Fruit fly (Drosophila melanogaster) whole organism, embryonic: ENCODE results near the gene eEF1delta.

Source experiments
- Aef1 ChIP-seq: fragments of 200-800 bp; sonication (Bioruptor generic); IDR thresholded peaks from 3 replicates; pipeline ENCODE4 v1.3.6; 2022; ENCODE audit warnings: missing biosample characterization, missing genetic modification characterization
- CG10431 ChIP-seq: fragments of 200-800 bp; sonication (Bioruptor generic); optimal IDR thresholded peaks from 3 replicates; lab custom pipeline; 2018; ENCODE audit warnings: missing biosample characterization, mild to moderate bottlenecking, missing genetic modification characterization
- CG10979 ChIP-seq: fragments of 200-800 bp; sonication (Bioruptor generic); optimal IDR thresholded peaks from 2 replicates; lab custom pipeline; 2018; ENCODE audit warnings: missing biosample characterization, mild to moderate bottlenecking, missing genetic modification characterization, moderate library complexity
- CG13287 ChIP-seq: fragments of 200-800 bp; sonication (Bioruptor generic); IDR thresholded peaks from 2 replicates; pipeline ENCODE4 v1.3.6; 2022; ENCODE audit warnings: missing biosample characterization, missing genetic modification characterization; ENCODE audit not compliant: partially characterized antibody
- CG13775 ChIP-seq: fragments of 200-800 bp; sonication (Bioruptor generic); optimal IDR thresholded peaks from 3 replicates; lab custom pipeline; 2017; ENCODE audit warnings: missing biosample characterization, mild to moderate bottlenecking, missing genetic modification characterization
- CG14860 ChIP-seq: fragments of 200-800 bp; sonication (Bioruptor generic); IDR thresholded peaks from 3 replicates; pipeline ENCODE4 v1.3.6; 2022; ENCODE audit warnings: missing biosample characterization, missing genetic modification characterization; ENCODE audit not compliant: partially characterized antibody
- CG15696 ChIP-seq: fragments of 200-800 bp; sonication (Bioruptor generic); optimal IDR thresholded peaks from 2 replicates; lab custom pipeline; 2019; ENCODE audit warnings: missing biosample characterization, mild to moderate bottlenecking, missing genetic modification characterization, moderate library complexity
- CG16813 ChIP-seq: fragments of 200-800 bp; sonication (Bioruptor generic); IDR thresholded peaks from 3 replicates; pipeline ENCODE4 v1.3.6; 2022; ENCODE audit warnings: missing biosample characterization, missing genetic modification characterization; ENCODE audit not compliant: partially characterized antibody
- CG17568 ChIP-seq: fragments of 200-800 bp; sonication (Bioruptor generic); optimal IDR thresholded peaks from 2 replicates; lab custom pipeline; 2018; ENCODE audit warnings: missing biosample characterization, mild to moderate bottlenecking, missing genetic modification characterization, moderate library complexity
- CG2116 ChIP-seq: fragments of 200-800 bp; sonication (Bioruptor generic); optimal IDR thresholded peaks from 3 replicates; lab custom pipeline; 2018; ENCODE audit warnings: missing biosample characterization, mild to moderate bottlenecking, missing genetic modification characterization
- CG30020 ChIP-seq: fragments of 200-800 bp; optimal IDR thresholded peaks from 2 replicates; lab custom pipeline; 2019; ENCODE audit warnings: missing biosample characterization, mild to moderate bottlenecking, missing genetic modification characterization, moderate library complexity
- CG34224 ChIP-seq: fragments of 200-800 bp; sonication (Bioruptor generic); IDR thresholded peaks from 3 replicates; pipeline ENCODE4 v1.3.6; 2022; ENCODE audit warnings: missing biosample characterization, missing genetic modification characterization; ENCODE audit not compliant: partially characterized antibody
- CG34422 ChIP-seq: fragments of 200-800 bp; sonication (Bioruptor generic); IDR thresholded peaks from 3 replicates; pipeline ENCODE4 v1.3.6; 2022; ENCODE audit warnings: missing biosample characterization, missing genetic modification characterization
- CG4730 ChIP-seq: fragments of 200-800 bp; sonication (Bioruptor generic); IDR thresholded peaks from 2 replicates; pipeline ENCODE4 v1.3.6; 2022; ENCODE audit warnings: missing biosample characterization, missing genetic modification characterization
- CG6175 ChIP-seq: fragments of 200-800 bp; sonication (Bioruptor generic); IDR thresholded peaks from 3 replicates; pipeline ENCODE4 v1.3.6; 2022; ENCODE audit warnings: missing biosample characterization, missing genetic modification characterization
- CG6791 ChIP-seq: fragments of 200-800 bp; sonication (Bioruptor generic); IDR thresholded peaks from 3 replicates; pipeline ENCODE4 v1.3.6; 2022; ENCODE audit warnings: missing biosample characterization, missing genetic modification characterization; ENCODE audit not compliant: partially characterized antibody
- CG7963 ChIP-seq: fragments of 200-800 bp; sonication (Bioruptor generic); IDR thresholded peaks from 3 replicates; pipeline ENCODE4 v1.3.6; 2022; ENCODE audit warnings: missing biosample characterization, missing genetic modification characterization; ENCODE audit not compliant: partially characterized antibody
- CG8290 ChIP-seq, 3 experiments: fragments of 200-800 bp; sonication (Bioruptor generic); optimal IDR thresholded peaks; 2 replicates each; lab custom pipeline; 2016 to 2019; ENCODE audit warnings: missing biosample characterization in 3 of 3, missing genetic modification characterization in 3 of 3, mild to moderate bottlenecking in 2 of 3, moderate library complexity in 1 of 3
- CG8765 ChIP-seq: fragments of 200-800 bp; sonication (Bioruptor generic); IDR thresholded peaks from 2 replicates; pipeline ENCODE4 v1.3.6; 2022; ENCODE audit warnings: missing biosample characterization, missing genetic modification characterization
- CG9876 ChIP-seq: fragments of 200-800 bp; sonication (Bioruptor generic); optimal IDR thresholded peaks from 2 replicates; lab custom pipeline; 2016; ENCODE audit warnings: missing biosample characterization, missing genetic modification characterization
- Dad ChIP-seq: fragments of 200-800 bp; sonication (Bioruptor generic); optimal IDR thresholded peaks from 3 replicates; lab custom pipeline; 2016; ENCODE audit warnings: missing biosample characterization, missing genetic modification characterization
- Dbx ChIP-seq: fragments of 200-800 bp; sonication (Bioruptor generic); IDR thresholded peaks from 3 replicates; pipeline ENCODE4 v1.3.6; 2022; ENCODE audit warnings: missing biosample characterization, missing genetic modification characterization
- HmgD ChIP-seq: fragments of 200-800 bp; sonication (Bioruptor generic); optimal IDR thresholded peaks from 3 replicates; lab custom pipeline; 2016; ENCODE audit warnings: missing biosample characterization, missing genetic modification characterization
- Hr51 ChIP-seq, 2 experiments: fragments of 200-800 bp; sonication (Bioruptor generic); optimal IDR thresholded peaks; 2 replicates in 1 of 2; 3 replicates in 1 of 2; lab custom pipeline; 2016 to 2018; ENCODE audit warnings: missing biosample characterization in 2 of 2, missing genetic modification characterization in 2 of 2, mild to moderate bottlenecking in 1 of 2, moderate library complexity in 1 of 2
- Med ChIP-seq: fragments of 200-800 bp; sonication (Bioruptor generic); peaks from one replicate; lab custom pipeline; 2016; ENCODE audit warnings: missing biosample characterization, missing genetic modification characterization, mild to moderate bottlenecking, inconsistent platforms, moderate library complexity
- NC2β ChIP-seq: fragments of 200-800 bp; sonication (Bioruptor generic); optimal IDR thresholded peaks from 2 replicates; lab custom pipeline; 2016; ENCODE audit warnings: missing biosample characterization, missing genetic modification characterization
- Opbp ChIP-seq: fragments of 200-800 bp; sonication (Bioruptor generic); IDR thresholded peaks from 3 replicates; pipeline ENCODE4 v1.3.6; 2022; ENCODE audit warnings: missing biosample characterization, missing genetic modification characterization; ENCODE audit not compliant: partially characterized antibody
- Sry-δ ChIP-seq: fragments of 200-800 bp; sonication (Bioruptor generic); optimal IDR thresholded peaks from 2 replicates; lab custom pipeline; 2016; ENCODE audit warnings: missing biosample characterization, missing genetic modification characterization
- bigmax ChIP-seq: fragments of 200-800 bp; sonication (Bioruptor generic); optimal IDR thresholded peaks from 2 replicates; lab custom pipeline; 2018; ENCODE audit warnings: missing biosample characterization, mild to moderate bottlenecking, missing genetic modification characterization
- chinmo ChIP-seq: fragments of 200-800 bp; sonication (Bioruptor generic); IDR thresholded peaks from 4 replicates; pipeline ENCODE4 v1.3.6; 2022; ENCODE audit warnings: missing biosample characterization, missing genetic modification characterization; ENCODE audit not compliant: partially characterized antibody
- dm ChIP-seq: fragments of 200-800 bp; sonication (Bioruptor generic); optimal IDR thresholded peaks from 3 replicates; lab custom pipeline; 2016; ENCODE audit warnings: missing biosample characterization, missing genetic modification characterization
- dmrt11E ChIP-seq: fragments of 200-800 bp; sonication (Bioruptor generic); optimal IDR thresholded peaks from 3 replicates; lab custom pipeline; 2018; ENCODE audit warnings: missing biosample characterization, mild to moderate bottlenecking, missing genetic modification characterization, moderate library complexity
- en ChIP-seq: fragments of 200-800 bp; sonication (Bioruptor generic); optimal IDR thresholded peaks from 2 replicates; lab custom pipeline; 2016; ENCODE audit warnings: missing biosample characterization, missing genetic modification characterization
- inv ChIP-seq: fragments of 200-800 bp; sonication (Bioruptor generic); IDR thresholded peaks from 2 replicates; pipeline ENCODE4 v1.3.6; 2022; ENCODE audit warnings: missing biosample characterization, missing genetic modification characterization; ENCODE audit not compliant: partially characterized antibody
- lmd ChIP-seq: fragments of 200-800 bp; sonication (Bioruptor generic); IDR thresholded peaks from 2 replicates; pipeline ENCODE4 v1.3.6; 2022; ENCODE audit warnings: missing biosample characterization, missing genetic modification characterization
- lola ChIP-seq, 3 experiments: fragments of >200 bp in 2 of 3; fragments of 200-800 bp in 1 of 3; sonication (Bioruptor generic) in 1 of 3; optimal IDR thresholded peaks; 2 replicates each; lab custom pipeline; 2017 to 2019; ENCODE audit warnings: missing biosample characterization in 3 of 3, missing genetic modification characterization in 3 of 3, mild to moderate bottlenecking in 1 of 3, moderate library complexity in 1 of 3
- nerfin-2 ChIP-seq: fragments of 200-800 bp; sonication (Bioruptor generic); IDR thresholded peaks from 2 replicates; pipeline ENCODE4 v1.3.6; 2022; ENCODE audit warnings: missing biosample characterization, missing genetic modification characterization; ENCODE audit not compliant: partially characterized antibody
- p53 ChIP-seq: fragments of 200-800 bp; sonication (Bioruptor generic); optimal IDR thresholded peaks from 2 replicates; lab custom pipeline; 2016; ENCODE audit warnings: missing biosample characterization, missing genetic modification characterization
- pan ChIP-seq, 4 experiments: fragments of >200 bp in 3 of 4; fragments of 200-800 bp in 1 of 4; sonication (Bioruptor generic) in 1 of 4; optimal IDR thresholded peaks in 3 of 4; IDR thresholded peaks in 1 of 4; 2 replicates each; pipeline versions ENCODE4 v1.3.6 to Lab custom; 2017 to 2022; ENCODE audit warnings: missing biosample characterization in 2 of 4, missing genetic modification characterization in 2 of 4, mixed read lengths in 1 of 4
- pzg ChIP-seq: fragments of 200-800 bp; sonication (Bioruptor generic); optimal IDR thresholded peaks from 3 replicates; lab custom pipeline; 2018; ENCODE audit warnings: missing biosample characterization, mild to moderate bottlenecking, missing genetic modification characterization, moderate library complexity
- row ChIP-seq: fragments of 200-800 bp; sonication (Bioruptor generic); IDR thresholded peaks from 3 replicates; pipeline ENCODE4 v1.3.6; 2022; ENCODE audit warnings: missing biosample characterization, missing genetic modification characterization
- sc ChIP-seq, 3 experiments: fragments of >200 bp in 2 of 3; fragments of 200-800 bp in 1 of 3; sonication (Bioruptor generic) in 1 of 3; optimal IDR thresholded peaks; 2 replicates in 2 of 3; 3 replicates in 1 of 3; lab custom pipeline; 2017; ENCODE audit warnings: mild to moderate bottlenecking in 1 of 3, missing biosample characterization in 1 of 3, missing genetic modification characterization in 1 of 3, missing genetic modification reagents in 1 of 3
- sens-2 ChIP-seq: fragments of 200-800 bp; sonication (Bioruptor generic); IDR thresholded peaks from 2 replicates; pipeline ENCODE4 v1.3.6; 2022; ENCODE audit warnings: missing biosample characterization, missing genetic modification characterization
- sna ChIP-seq: fragments of 200-800 bp; sonication (Bioruptor generic); IDR thresholded peaks from 2 replicates; pipeline ENCODE4 v1.3.6; 2022; ENCODE audit warnings: missing biosample characterization, missing genetic modification characterization; ENCODE audit not compliant: partially characterized antibody
- trh ChIP-seq: fragments of 200-800 bp; sonication (Bioruptor generic); optimal IDR thresholded peaks from 2 replicates; lab custom pipeline; 2016; ENCODE audit warnings: missing biosample characterization, missing genetic modification characterization
- usp ChIP-seq: fragments of >200 bp; optimal IDR thresholded peaks from 2 replicates; lab custom pipeline; 2017; ENCODE audit warnings: missing biosample characterization, missing genetic modification characterization
- vnd ChIP-seq: fragments of 200-800 bp; sonication (Bioruptor generic); IDR thresholded peaks from 3 replicates; pipeline ENCODE4 v1.3.6; 2022; ENCODE audit warnings: missing biosample characterization, missing genetic modification characterization; ENCODE audit not compliant: partially characterized antibody

The eEF1delta gene

dm6 chr2L:10276846-10277245, 44.5 kb downstream of the eEF1delta start (continued):
- TF ChIP-seq CG8765 (GFP tag; lab: Robert Waterston, UW) (no peak), en (GFP tag; lab: Kevin White, UChicago) (peak; percentile 1), lola (GFP tag; optimal IDR thresholded peaks at IDR 0.05; lab: Kevin White, UChicago) (no peak), CG6175 (GFP tag; lab: Robert Waterston, UW) (no peak), HmgD (GFP tag; lab: Kevin White, UChicago) (no peak), Dbx (GFP tag; lab: Robert Waterston, UW) (no peak), p53 (GFP tag; lab: Kevin White, UChicago) (peak; percentile 11), lmd (GFP tag; lab: Robert Waterston, UW) (no peak), sens-2 (GFP tag; lab: Robert Waterston, UW) (no peak), sc (optimal IDR thresholded peaks at IDR 0.05; lab: Kevin White, UChicago) (no peak), sc (GFP tag; optimal IDR thresholded peaks at IDR 0.05; lab: Kevin White, UChicago) (no peak), CG13287 (GFP tag; lab: Robert Waterston, UW) (no peak), CG17568 (no peak), dmrt11E (tag; lab: Kevin White, UChicago) (no peak), pan (optimal IDR thresholded peaks at IDR 0.05; lab: Kevin White, UChicago) (no peak), pan (GFP tag; optimal IDR thresholded peaks at IDR 0.05 in 1 of 2, IDR thresholded peaks at IDR 0.05 in 1 of 2) (peak in 1 of 2 experiments; percentile 27), Med (GFP tag; lab: Kevin White, UChicago) (peak; percentile 86), CG34422 (GFP tag; lab: Robert Waterston, UW) (peak; percentile 46; the same call in 1 of the 3 replicates)

- TF ChIP-seq vnd (GFP tag; lab: Robert Waterston, UW) (peak; percentile 88), CG15696 (tag; lab: Kevin White, UChicago) (no peak), CG10979 (tag; lab: Kevin White, UChicago) (no peak), pzg (GFP tag; lab: Kevin White, UChicago) (peak; percentile 75), Opbp (GFP tag; lab: Robert Waterston, UW) (peak; percentile 96), dm (no peak), CG2116 (GFP tag; lab: Kevin White, UChicago) (peak; percentile 42), usp (GFP tag; lab: Kevin White, UChicago) (no peak), nerfin-2 (peak; percentile 78), CG10431 (GFP tag; lab: Kevin White, UChicago) (no peak), CG14860 (GFP tag; lab: Robert Waterston, UW) (peak; percentile 85), sna (GFP tag; lab: Robert Waterston, UW) (peak; percentile 79), NC2β (no peak), CG8290 (GFP tag; optimal IDR thresholded peaks at IDR 0.05; lab: Kevin White, UChicago) (peak; percentile 2), CG8290 (tag; optimal IDR thresholded peaks at IDR 0.05; lab: Kevin White, UChicago) (no peak), CG16813 (GFP tag; lab: Robert Waterston, UW) (peak; percentile 90), CG13775 (GFP tag; lab: Kevin White, UChicago) (no peak), CG7963 (peak; percentile 84), Hr51 (GFP tag; optimal IDR thresholded peaks at IDR 0.05; lab: Kevin White, UChicago) (no peak), CG34224 (GFP tag; lab: Robert Waterston, UW) (peak; percentile 86), CG6791 (GFP tag; lab: Robert Waterston, UW) (peak; percentile 92), inv (peak; percentile 93), CG9876 (GFP tag; lab: Kevin White, UChicago) (no peak), trh (no peak), bigmax (GFP tag; lab: Kevin White, UChicago) (no peak), row (GFP tag; lab: Robert Waterston, UW) (peak; percentile 84), CG4730 (GFP tag; lab: Robert Waterston, UW) (no peak), Sry-δ (peak; percentile 87), Dad (no peak), Aef1 (GFP tag; lab: Robert Waterston, UW) (no peak), chinmo (GFP tag; lab: Robert Waterston, UW) (peak; percentile 81; the same call in 1 of the 4 replicates), CG30020 (tag; lab: Kevin White, UChicago) (peak; percentile 96)
These were observed 45.1 kb downstream of the eEF1delta start for dm6 chr2L:10277362-10277761.
